Worm (Caenorhabditis elegans): Measurements from ENCODE around the gene Y60A3A.8.

- TF ChIP-seq hmg-1.1 (GFP tag; IDR thresholded peaks at IDR 0.05) (no peak), fkh-10 (GFP tag; optimal IDR thresholded peaks at IDR 0.05) (no peak), lin-1 (GFP tag; IDR thresholded peaks at IDR 0.05) (no peak), nhr-237 (tag; optimal IDR thresholded peaks at IDR 0.05) (no peak), ztf-11 (tag; optimal IDR thresholded peaks at IDR 0.05) (no peak), mep-1 (tag; optimal IDR thresholded peaks at IDR 0.05) (no peak), lsy-2 (tag; optimal IDR thresholded peaks at IDR 0.05) (no peak), zag-1 (tag; optimal IDR thresholded peaks at IDR 0.05) (no peak)
Measured at ce11 chrV:19994093-19994492, 44.3 kb downstream of the Y60A3A.8 start, which contains the start of gene Y60A3A.25.

All from whole organism, L4 larva.